Worm (Caenorhabditis elegans) whole organism, L4/young adult: ENCODE data around the gene C16D9.1.

Experiments
- W03F9.2 ChIP-seq: fragments of 150-350 bp; optimal IDR thresholded peaks from 2 replicates; lab custom pipeline; 2014; ENCODE audit warnings: missing biosample characterization, missing genetic modification characterization
- dao-5 ChIP-seq: sonication (generic microtip); optimal IDR thresholded peaks from 2 replicates; lab custom pipeline; 2016; ENCODE audit warnings: missing genotype, missing genetic modification characterization, moderate library complexity, missing compliant biosample characterization
- him-1 ChIP-seq: sonication (generic microtip); optimal IDR thresholded peaks from 2 replicates; lab custom pipeline; 2016; ENCODE audit warnings: missing genotype, missing genetic modification reagents, missing genetic modification characterization, missing compliant biosample characterization

C16D9.1 gene

DNA sequence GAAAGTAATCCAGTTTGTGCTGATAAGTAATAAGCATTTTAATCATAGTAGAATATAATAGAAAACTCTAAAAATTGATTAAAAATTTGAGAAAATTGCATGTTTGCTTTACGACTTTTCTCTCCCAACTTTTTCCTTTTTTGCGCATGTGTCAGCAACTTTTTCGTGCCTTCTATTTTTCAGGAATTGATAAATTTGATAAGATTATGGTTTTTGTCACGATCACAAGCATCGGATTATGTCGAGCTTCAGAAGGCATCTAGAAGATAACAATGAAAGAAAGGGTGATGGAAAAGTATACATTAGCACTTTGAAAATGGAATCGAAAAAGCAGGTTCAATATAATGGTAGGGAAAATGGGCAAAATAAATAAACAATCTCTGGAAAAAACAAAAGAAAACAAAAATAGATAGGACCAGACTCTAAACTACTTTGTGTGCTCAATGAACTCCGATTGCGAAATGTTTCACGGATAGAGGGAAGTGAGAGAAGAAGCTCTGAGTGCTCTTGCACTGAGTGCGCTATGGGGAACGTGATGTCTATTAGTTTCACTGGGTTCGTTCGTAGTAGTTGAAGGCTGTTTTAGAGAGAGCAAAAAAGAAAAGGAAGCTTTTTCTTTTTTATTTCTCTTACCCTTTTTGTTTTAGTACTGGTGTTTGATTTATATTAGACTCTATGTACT, 29.1 kb downstream of the C16D9.1 start:
- TF ChIP-seq W03F9.2 (tag; lab: Kevin White, UChicago) = no peak

DNA sequence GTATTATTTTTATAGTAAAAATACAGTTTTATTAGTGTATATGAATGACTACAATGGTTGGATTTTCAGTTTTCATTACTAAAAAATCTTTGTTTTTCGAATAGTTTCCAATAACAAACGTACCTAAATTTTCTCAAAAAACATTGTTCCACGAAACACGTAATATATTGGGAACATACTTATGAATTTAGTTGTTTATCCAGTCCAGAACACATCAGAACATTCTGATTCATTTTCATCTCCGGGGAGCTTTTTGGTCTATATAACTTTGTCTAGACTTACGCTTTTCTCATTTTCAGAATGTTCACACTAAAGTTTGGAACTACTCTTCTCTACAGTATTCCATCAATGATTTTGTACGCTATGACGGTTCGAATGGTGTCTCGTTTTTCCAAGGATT, 32.6 kb downstream of the C16D9.1 start, which contains the start of gene srg-33:
Gene srg-33, plus strand, starts transcription at position 301 of the 400 bp plus-strand sequence.
- TF ChIP-seq W03F9.2 (tag; lab: Kevin White, UChicago) (no peak), dao-5 (tag; lab: Kevin White, UChicago) (no peak), him-1 (tag; lab: Kevin White, UChicago) (no peak)

DNA sequence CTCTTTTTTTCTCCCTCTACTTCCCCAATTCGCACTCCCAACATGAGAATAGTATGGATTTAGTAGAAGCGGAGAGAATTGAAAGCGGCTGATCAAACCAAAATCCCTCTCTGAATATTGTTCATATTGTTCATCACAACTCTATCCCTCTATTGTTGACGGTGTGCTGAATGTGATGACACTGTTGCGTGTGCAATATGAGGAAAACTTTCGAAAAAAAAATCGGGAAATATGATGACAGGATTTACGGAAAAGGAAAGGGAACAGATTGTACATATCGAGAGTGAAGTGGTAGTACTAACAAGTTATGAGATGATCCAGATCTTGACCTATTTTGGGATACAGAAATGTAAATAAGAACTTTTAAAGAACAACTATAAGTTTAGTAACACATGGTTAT, 36.8 kb downstream of the C16D9.1 start, which contains the start of gene smex-1:
Gene smex-1, minus strand, starts transcription at position 101 of the 400 bp plus-strand sequence.
- no peak for TF ChIP-seq dao-5 (tag; lab: Kevin White, UChicago)
- TF ChIP-seq W03F9.2 (tag; lab: Kevin White, UChicago) = no peak
- TF ChIP-seq him-1 (tag; lab: Kevin White, UChicago) = no peak

DNA sequence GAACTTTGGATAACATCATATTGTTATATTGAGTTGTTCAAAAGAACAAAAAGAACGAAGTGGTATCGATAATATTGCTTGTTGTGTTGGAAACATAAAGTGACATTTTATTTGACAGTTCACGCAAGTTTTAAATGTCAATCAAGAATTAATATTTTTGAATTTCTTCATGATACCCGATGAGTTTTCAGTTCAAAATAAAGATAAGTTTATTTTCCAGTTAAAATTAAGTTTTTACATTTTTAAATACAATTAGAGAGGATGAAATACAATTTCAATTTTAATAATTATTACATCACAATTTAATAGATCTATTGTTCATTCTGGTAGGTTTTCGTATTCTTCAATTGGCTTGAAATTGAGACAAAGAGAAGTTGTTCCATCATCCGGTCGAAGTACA, 38.4 kb downstream of the C16D9.1 start, which contains the start of gene W02D7.4:
Gene W02D7.4, minus strand, starts transcription at position 101 of the 400 bp plus-strand sequence.
- TF ChIP-seq W03F9.2 (tag; lab: Kevin White, UChicago) = no peak
- no peak for TF ChIP-seq him-1 (tag; lab: Kevin White, UChicago)
- no peak for TF ChIP-seq dao-5 (tag; lab: Kevin White, UChicago)

ce11 chrV:8299191-8299854, 40.2 kb downstream of the C16D9.1 start, which contains the start of gene W02D7.5:
W02D7.5 (minus strand) TSS chrV:8299241.
- no peak for TF ChIP-seq dao-5 (tag; lab: Kevin White, UChicago)
- no peak for TF ChIP-seq him-1 (tag; lab: Kevin White, UChicago)
- TF ChIP-seq W03F9.2 (tag; lab: Kevin White, UChicago) = no peak

ce11 chrV:8300935-8301535, 41.9 kb downstream of the C16D9.1 start, which contains the start of gene W02D7.6:
W02D7.6 (minus strand) TSS chrV:8301507.
- TF ChIP-seq dao-5 (tag; lab: Kevin White, UChicago) = no peak
- TF ChIP-seq W03F9.2 (tag; lab: Kevin White, UChicago) = peak; percentile 42

DNA sequence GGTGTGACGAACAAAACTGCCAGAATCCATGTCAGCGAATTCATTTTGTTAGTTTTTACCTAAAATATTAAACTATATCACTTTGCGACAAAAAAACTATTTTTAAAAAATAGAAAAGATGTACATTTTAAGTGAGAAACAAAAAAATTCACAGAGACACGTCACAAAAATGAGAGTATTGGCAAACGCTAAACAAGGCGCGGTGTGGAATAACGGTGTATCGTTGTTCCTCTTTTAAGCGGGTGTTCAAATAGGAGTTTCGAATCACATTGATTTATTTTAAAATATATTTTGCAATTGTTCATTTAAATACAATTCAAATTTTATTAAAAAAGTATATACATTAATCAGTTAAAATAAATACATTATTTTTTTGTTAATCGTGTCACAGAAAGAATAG, 43.4 kb downstream of the C16D9.1 start, which contains the start of gene sel-9:
Gene sel-9, minus strand, starts transcription at position 59 of the 400 bp plus-strand sequence.
- TF ChIP-seq him-1 (tag; lab: Kevin White, UChicago) = no peak
- TF ChIP-seq W03F9.2 (tag; lab: Kevin White, UChicago) = no peak
- no peak for TF ChIP-seq dao-5 (tag; lab: Kevin White, UChicago)

DNA sequence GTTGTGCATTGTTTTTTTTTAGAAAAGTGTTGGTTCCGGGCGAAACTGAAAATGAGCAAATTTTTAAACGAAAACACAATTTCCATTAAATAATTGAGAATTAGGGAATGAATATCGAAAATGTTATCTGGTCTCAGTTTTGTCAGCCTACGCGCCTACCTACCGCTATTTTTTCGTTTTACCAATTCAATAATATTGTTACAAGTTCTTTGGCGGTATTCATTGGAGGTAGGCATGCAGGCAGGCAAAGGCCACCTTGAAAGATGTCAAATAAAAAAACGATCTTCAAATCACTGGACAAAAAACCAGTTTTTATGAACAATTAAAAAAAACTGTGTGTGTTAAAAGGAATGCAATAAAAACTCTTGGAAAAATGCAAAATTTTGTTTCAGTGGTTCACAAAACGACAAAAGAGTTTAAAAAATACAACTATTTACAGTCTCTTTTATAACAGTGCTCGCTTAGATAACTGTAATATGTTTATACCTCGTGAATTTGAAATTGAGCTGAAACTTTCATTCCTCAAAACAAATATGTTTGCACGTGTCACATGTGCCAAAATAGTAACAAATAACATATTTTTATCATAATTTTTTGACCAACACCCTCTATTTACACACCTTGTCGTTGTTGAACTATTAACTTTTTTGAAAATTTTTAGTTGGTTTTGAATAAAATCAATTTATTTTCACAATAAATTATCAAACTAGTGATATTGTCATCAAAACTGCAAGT, 45.5 kb downstream of the C16D9.1 start, which contains the start of gene W02D7.11:
Gene W02D7.11, minus strand, starts transcription at position 51 of the 735 bp plus-strand sequence.
- no peak for TF ChIP-seq W03F9.2 (tag; lab: Kevin White, UChicago)
- TF ChIP-seq dao-5 (tag; lab: Kevin White, UChicago) = no peak
- TF ChIP-seq him-1 (tag; lab: Kevin White, UChicago) = no peak

DNA sequence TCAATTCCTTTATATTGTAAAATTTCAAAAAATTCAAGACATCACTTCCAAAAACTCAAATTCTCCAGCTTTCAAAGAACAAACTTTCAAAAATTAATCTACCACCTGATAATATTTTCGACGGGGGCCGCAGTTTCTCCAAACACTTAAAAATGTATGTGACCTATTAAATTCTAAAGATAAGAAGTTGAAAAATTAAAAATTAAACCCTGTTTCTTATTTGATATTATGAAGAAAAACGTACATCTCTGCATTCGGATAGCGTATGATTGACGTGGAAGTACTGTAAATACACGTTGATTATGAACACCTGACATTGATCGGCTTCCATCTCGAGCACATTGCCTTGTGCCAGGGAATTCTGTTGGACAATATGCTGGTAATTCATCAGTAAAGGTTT, 46.8 kb downstream of the C16D9.1 start:
- TF ChIP-seq W03F9.2 (tag; lab: Kevin White, UChicago) (no peak), dao-5 (tag; lab: Kevin White, UChicago) (no peak), him-1 (tag; lab: Kevin White, UChicago) (no peak)

ce11 chrV:8306366-8306765, 47.2 kb downstream of the C16D9.1 start, which contains the start of gene W02D7.8:
W02D7.8 (minus strand) TSS chrV:8306466.
- TF ChIP-seq him-1 (tag; lab: Kevin White, UChicago) (no peak), W03F9.2 (tag; lab: Kevin White, UChicago) (no peak), dao-5 (tag; lab: Kevin White, UChicago) (no peak)

ce11 chrV:8307013-8307412, 47.9 kb downstream of the C16D9.1 start:
- TF ChIP-seq dao-5 (tag; lab: Kevin White, UChicago) (no peak), him-1 (tag; lab: Kevin White, UChicago) (no peak), W03F9.2 (tag; lab: Kevin White, UChicago) (no peak)

DNA sequence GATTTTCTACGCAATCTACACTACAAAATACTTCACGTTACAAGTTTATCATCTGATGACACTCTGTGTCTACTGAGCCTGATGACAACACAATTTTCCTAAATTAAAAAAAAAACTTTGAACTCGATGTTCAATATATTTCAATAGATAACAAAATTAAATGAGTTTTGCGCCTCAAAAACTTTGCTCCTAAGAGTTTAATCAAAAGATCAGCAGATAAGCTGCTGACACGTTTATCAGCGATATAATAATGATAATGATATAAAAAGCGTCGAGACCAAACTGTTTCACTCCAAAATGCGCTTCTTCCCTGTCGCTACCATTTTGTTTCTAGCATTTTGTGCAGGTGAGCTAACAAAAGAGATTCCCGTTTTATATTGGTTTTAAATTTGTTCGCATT, 48.6 kb downstream of the C16D9.1 start, which contains the start of gene clec-218:
Gene clec-218, plus strand, starts transcription at position 262 of the 400 bp plus-strand sequence.
- no peak for TF ChIP-seq W03F9.2 (tag; lab: Kevin White, UChicago)
- TF ChIP-seq dao-5 (tag; lab: Kevin White, UChicago) = no peak
